Fruit fly (Drosophila melanogaster) whole organism, embryonic: ENCODE results near the gene CG42876.

ENCODE experiments used
- Asciz ChIP-seq: fragments of 200-800 bp; sonication (Bioruptor generic); optimal IDR thresholded peaks from 2 replicates; lab custom pipeline; 2017; ENCODE audit warnings: missing biosample characterization, mild to moderate bottlenecking, missing genetic modification characterization, missing genetic modification reagents
- BtbVII ChIP-seq: fragments of 200-800 bp; sonication (Bioruptor generic); optimal IDR thresholded peaks from 3 replicates; lab custom pipeline; 2017; ENCODE audit warnings: missing biosample characterization, mild to moderate bottlenecking, missing genetic modification characterization
- CG10267 ChIP-seq: fragments of 200-800 bp; sonication (Bioruptor generic); optimal IDR thresholded peaks from 2 replicates; lab custom pipeline; 2018; ENCODE audit warnings: missing biosample characterization, mild to moderate bottlenecking, missing genetic modification characterization, moderate library complexity
- CG10654 ChIP-seq: fragments of 200-800 bp; sonication (Bioruptor generic); optimal IDR thresholded peaks from 2 replicates; lab custom pipeline; 2016; ENCODE audit warnings: missing biosample characterization, missing genetic modification characterization
- CG10959 ChIP-seq: fragments of 200-800 bp; sonication (Bioruptor generic); IDR thresholded peaks from 2 replicates; pipeline ENCODE4 v1.3.6; 2022; ENCODE audit warnings: missing biosample characterization, missing genetic modification characterization
- CG12299 ChIP-seq: fragments of 200-800 bp; sonication (Bioruptor generic); optimal IDR thresholded peaks from 2 replicates; lab custom pipeline; 2018; ENCODE audit warnings: missing biosample characterization, mild to moderate bottlenecking, missing genetic modification characterization
- CG12391 ChIP-seq: fragments of 200-800 bp; sonication (Bioruptor generic); optimal IDR thresholded peaks from 3 replicates; lab custom pipeline; 2018; ENCODE audit warnings: missing biosample characterization, mild to moderate bottlenecking, missing genetic modification characterization, moderate library complexity
- CG13424 ChIP-seq: fragments of 200-800 bp; sonication (Bioruptor generic); optimal IDR thresholded peaks from 2 replicates; lab custom pipeline; 2019; ENCODE audit warnings: missing biosample characterization, mild to moderate bottlenecking, missing genetic modification characterization, moderate library complexity
- CG14667 ChIP-seq: fragments of 200-800 bp; sonication (Bioruptor generic); IDR thresholded peaks from 2 replicates; pipeline ENCODE4 v1.3.6; 2022; ENCODE audit warnings: missing biosample characterization, missing genetic modification characterization
- CG15479 ChIP-seq: fragments of 200-800 bp; sonication (Bioruptor generic); optimal IDR thresholded peaks from 3 replicates; lab custom pipeline; 2019; ENCODE audit warnings: missing biosample characterization, mild to moderate bottlenecking, missing genetic modification characterization, moderate library complexity
- CG15514 ChIP-seq: fragments of 200-800 bp; sonication (Bioruptor generic); optimal IDR thresholded peaks from 3 replicates; lab custom pipeline; 2017; ENCODE audit warnings: missing biosample characterization, missing genetic modification characterization, mild to moderate bottlenecking, moderate library complexity, missing genetic modification reagents
- CG1602 ChIP-seq: fragments of 200-800 bp; sonication (Bioruptor generic); optimal IDR thresholded peaks from 3 replicates; lab custom pipeline; 2016; ENCODE audit warnings: missing biosample characterization, missing genetic modification characterization
- CG1603 ChIP-seq: fragments of 200-800 bp; sonication (Bioruptor generic); optimal IDR thresholded peaks from 2 replicates; lab custom pipeline; 2019; ENCODE audit warnings: missing biosample characterization, mild to moderate bottlenecking, missing genetic modification characterization, moderate library complexity
- CG16779 ChIP-seq: fragments of 200-800 bp; sonication (Bioruptor generic); IDR thresholded peaks from 2 replicates; pipeline ENCODE4 v1.3.6; 2022; ENCODE audit warnings: missing biosample characterization, missing genetic modification characterization
- CG16863 ChIP-seq: fragments of 200-800 bp; sonication (Bioruptor generic); optimal IDR thresholded peaks from 3 replicates; lab custom pipeline; 2016; ENCODE audit warnings: missing biosample characterization, missing genetic modification characterization
- CG17568 ChIP-seq: fragments of 200-800 bp; sonication (Bioruptor generic); optimal IDR thresholded peaks from 2 replicates; lab custom pipeline; 2018; ENCODE audit warnings: missing biosample characterization, mild to moderate bottlenecking, missing genetic modification characterization, moderate library complexity
- CG2678 ChIP-seq: fragments of 200-800 bp; sonication (Bioruptor generic); optimal IDR thresholded peaks from 3 replicates; lab custom pipeline; 2019; ENCODE audit warnings: missing biosample characterization, mild to moderate bottlenecking, missing genetic modification characterization, moderate library complexity
- CG30403 ChIP-seq: fragments of 200-800 bp; sonication (Bioruptor generic); optimal IDR thresholded peaks from 3 replicates; lab custom pipeline; 2016; ENCODE audit warnings: missing biosample characterization, missing genetic modification characterization
- CG31388 ChIP-seq: fragments of 200-800 bp; sonication (Bioruptor generic); optimal IDR thresholded peaks from 2 replicates; lab custom pipeline; 2016; ENCODE audit warnings: missing biosample characterization, missing genetic modification characterization
- CG3726 ChIP-seq: fragments of 200-800 bp; sonication (Bioruptor generic); IDR thresholded peaks from 3 replicates; pipeline ENCODE4, ENCODE4 v1.3.6; 2022; ENCODE audit warnings: missing biosample characterization, missing genetic modification characterization
- CG7963 ChIP-seq: fragments of 200-800 bp; sonication (Bioruptor generic); IDR thresholded peaks from 3 replicates; pipeline ENCODE4 v1.3.6; 2022; ENCODE audit warnings: missing biosample characterization, missing genetic modification characterization; ENCODE audit not compliant: partially characterized antibody
- CG8281 ChIP-seq: fragments of 200-800 bp; sonication (Bioruptor generic); optimal IDR thresholded peaks from 2 replicates; lab custom pipeline; 2018; ENCODE audit warnings: missing biosample characterization, mild to moderate bottlenecking, missing genetic modification characterization, moderate library complexity
- D ChIP-seq, 2 experiments: fragments of 200-800 bp in 1 of 2; fragments of >200 bp in 1 of 2; sonication (Bioruptor generic) in 1 of 2; optimal IDR thresholded peaks; 2 replicates in 1 of 2; 3 replicates in 1 of 2; lab custom pipeline; 2017; ENCODE audit warnings: mild to moderate bottlenecking in 1 of 2, missing biosample characterization in 1 of 2, missing genetic modification characterization in 1 of 2, missing genetic modification reagents in 1 of 2
- Dad ChIP-seq: fragments of 200-800 bp; sonication (Bioruptor generic); optimal IDR thresholded peaks from 3 replicates; lab custom pipeline; 2016; ENCODE audit warnings: missing biosample characterization, missing genetic modification characterization
- Dek ChIP-seq: fragments of 200-800 bp; sonication (Bioruptor generic); optimal IDR thresholded peaks from 3 replicates; lab custom pipeline; 2019; ENCODE audit warnings: missing biosample characterization, mild to moderate bottlenecking, missing genetic modification characterization, moderate library complexity
- Dll ChIP-seq: fragments of 200-800 bp; sonication (Bioruptor generic); IDR thresholded peaks from 4 replicates; pipeline ENCODE4 v1.3.6; 2022; ENCODE audit warnings: missing biosample characterization, missing genetic modification characterization; ENCODE audit not compliant: partially characterized antibody
- Elba2 ChIP-seq: fragments of 200-800 bp; sonication (Bioruptor generic); optimal IDR thresholded peaks from 3 replicates; lab custom pipeline; 2016; ENCODE audit warnings: missing biosample characterization, missing genetic modification characterization
- Gug ChIP-seq: fragments of 200-800 bp; sonication (Bioruptor generic); IDR thresholded peaks from 4 replicates; pipeline ENCODE4 v1.3.6; 2022; ENCODE audit warnings: missing biosample characterization, missing genetic modification characterization
- Hsf ChIP-seq: fragments of 200-800 bp; sonication (Bioruptor generic); optimal IDR thresholded peaks from 3 replicates; lab custom pipeline; 2016; ENCODE audit warnings: missing biosample characterization, missing genetic modification characterization
- Med ChIP-seq: fragments of 200-800 bp; sonication (Bioruptor generic); peaks from one replicate; lab custom pipeline; 2016; ENCODE audit warnings: missing biosample characterization, missing genetic modification characterization, mild to moderate bottlenecking, inconsistent platforms, moderate library complexity
- Stat92E ChIP-seq, 3 experiments: fragments of >200 bp in 2 of 3; fragments of 200-800 bp in 1 of 3; sonication (Bioruptor generic) in 1 of 3; optimal IDR thresholded peaks; 2 replicates each; lab custom pipeline; 2017 to 2019; ENCODE audit warnings: missing biosample characterization in 3 of 3, missing genetic modification characterization in 3 of 3, mild to moderate bottlenecking in 1 of 3, moderate library complexity in 1 of 3
- bowl ChIP-seq: fragments of 200-800 bp; sonication (Bioruptor generic); IDR thresholded peaks from 2 replicates; pipeline ENCODE4 v1.3.6; 2022; ENCODE audit warnings: missing biosample characterization, missing genetic modification characterization
- corto ChIP-seq: fragments of 200-800 bp; sonication (Bioruptor generic); optimal IDR thresholded peaks from 2 replicates; lab custom pipeline; 2016; ENCODE audit warnings: missing biosample characterization, mild to moderate bottlenecking, missing genetic modification characterization, moderate library complexity
- croc ChIP-seq: fragments of 200-800 bp; sonication (Bioruptor generic); conservative IDR thresholded peaks from 3 replicates; pipeline ENCODE4 v1.3.6; 2022; ENCODE audit warnings: missing biosample characterization, missing genetic modification characterization
- crp ChIP-seq, 2 experiments: fragments of 200-800 bp; sonication (Bioruptor generic); optimal IDR thresholded peaks; 2 replicates in 1 of 2; 3 replicates in 1 of 2; lab custom pipeline; 2017; ENCODE audit warnings: missing biosample characterization in 2 of 2, missing genetic modification characterization in 2 of 2, mild to moderate bottlenecking in 1 of 2, moderate library complexity in 1 of 2
- cwo ChIP-seq: fragments of 200-800 bp; sonication (Bioruptor generic); optimal IDR thresholded peaks from 3 replicates; lab custom pipeline; 2017; ENCODE audit warnings: missing biosample characterization, missing genetic modification characterization, mild to moderate bottlenecking, moderate library complexity, missing genetic modification reagents
- esg ChIP-seq: fragments of 200-800 bp; sonication (Bioruptor generic); conservative IDR thresholded peaks from 2 replicates; pipeline ENCODE4 v1.3.6; 2022; ENCODE audit warnings: missing biosample characterization, missing genetic modification characterization
- fd64A ChIP-seq: fragments of 200-800 bp; sonication (Bioruptor generic); optimal IDR thresholded peaks from 3 replicates; lab custom pipeline; 2018; ENCODE audit warnings: missing biosample characterization, mild to moderate bottlenecking, missing genetic modification characterization
- gcm2 ChIP-seq: fragments of 200-800 bp; sonication (Bioruptor generic); optimal IDR thresholded peaks from 2 replicates; lab custom pipeline; 2016; ENCODE audit warnings: missing biosample characterization, missing genetic modification characterization
- grau ChIP-seq: fragments of 200-800 bp; optimal IDR thresholded peaks from 3 replicates; lab custom pipeline; 2019; ENCODE audit warnings: missing biosample characterization, mild to moderate bottlenecking, missing genetic modification characterization, moderate library complexity
- gsb-n ChIP-seq: fragments of 200-800 bp; sonication (Bioruptor generic); optimal IDR thresholded peaks from 3 replicates; lab custom pipeline; 2018; ENCODE audit warnings: missing biosample characterization, mild to moderate bottlenecking, missing genetic modification characterization
- hbn ChIP-seq: fragments of 200-800 bp; sonication (Bioruptor generic); IDR thresholded peaks from 2 replicates; pipeline ENCODE4 v1.3.6; 2022; ENCODE audit warnings: missing biosample characterization, missing genetic modification characterization; ENCODE audit not compliant: partially characterized antibody
- inv ChIP-seq: fragments of 200-800 bp; sonication (Bioruptor generic); IDR thresholded peaks from 2 replicates; pipeline ENCODE4 v1.3.6; 2022; ENCODE audit warnings: missing biosample characterization, missing genetic modification characterization; ENCODE audit not compliant: partially characterized antibody
- onecut ChIP-seq: fragments of 200-800 bp; sonication (Bioruptor generic); IDR thresholded peaks from 2 replicates; pipeline ENCODE4 v1.3.6; 2022; ENCODE audit warnings: missing biosample characterization, missing genetic modification characterization
- sd ChIP-seq: fragments of 200-800 bp; sonication (Bioruptor generic); optimal IDR thresholded peaks from 3 replicates; lab custom pipeline; 2018; ENCODE audit warnings: missing biosample characterization, mild to moderate bottlenecking, missing genetic modification characterization, moderate library complexity
- sens ChIP-seq: fragments of 200-800 bp; sonication (Bioruptor generic); peaks from one replicate; lab custom pipeline; 2016; ENCODE audit warnings: missing biosample characterization, missing genetic modification characterization

The CG42876 gene

DNA sequence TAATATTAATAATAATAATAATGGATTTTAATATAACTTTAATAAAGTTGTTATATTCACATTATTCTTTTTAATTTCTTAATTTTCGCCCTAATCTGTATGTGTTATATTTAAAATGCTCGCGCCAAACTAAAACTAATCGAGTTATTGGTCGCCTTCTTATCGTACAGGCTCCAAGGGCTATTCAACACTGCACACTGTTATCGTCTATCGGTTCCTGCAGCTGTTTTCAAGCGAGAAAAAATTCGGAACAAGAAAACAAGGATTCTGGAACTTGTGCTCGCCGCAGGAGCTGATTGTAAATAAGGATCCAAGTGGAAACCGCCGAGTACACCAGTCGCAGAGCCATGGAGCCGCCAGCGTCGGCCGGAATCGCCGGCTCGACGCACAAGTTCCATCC, 47.9 kb downstream of the CG42876 start, which contains the start of gene CG3793 (continued):
- TF ChIP-seq CG1603 (tag; lab: Kevin White, UChicago), result peak; percentile 21
- no peak for TF ChIP-seq Dek (tag; lab: Kevin White, UChicago)
- peak; percentile 69 for TF ChIP-seq CG7963 (GFP tag; lab: Robert Waterston, UW)
- TF ChIP-seq inv (GFP tag; lab: Robert Waterston, UW), result 0 out of 2 replicates have a peak, but pooled peaks have one; percentile 26
- no peak for TF ChIP-seq CG16863 (GFP tag; lab: Kevin White, UChicago)
- no peak for TF ChIP-seq CG14667
- no peak for TF ChIP-seq Asciz (GFP tag; lab: Kevin White, UChicago)
- TF ChIP-seq Hsf (GFP tag; lab: Kevin White, UChicago), result no peak
- TF ChIP-seq CG2678 (tag; lab: Kevin White, UChicago), result no peak
- TF ChIP-seq Gug (GFP tag; lab: Robert Waterston, UW), result no peak
- no peak for TF ChIP-seq cwo (GFP tag; lab: Kevin White, UChicago)
- no peak for TF ChIP-seq croc (GFP tag; lab: Robert Waterston, UW)
- TF ChIP-seq CG13424, result no peak
- no peak for TF ChIP-seq grau (tag; lab: Kevin White, UChicago)
- no peak for TF ChIP-seq Dad (GFP tag; lab: Kevin White, UChicago)
- TF ChIP-seq sd (tag; lab: Kevin White, UChicago), result no peak
- no peak for TF ChIP-seq CG10654 (GFP tag; lab: Kevin White, UChicago)
- no peak for TF ChIP-seq CG31388
- TF ChIP-seq CG1602 (GFP tag; lab: Kevin White, UChicago), result no peak
- TF ChIP-seq CG15479, result no peak
- peak; percentile 81 for TF ChIP-seq CG15514 (GFP tag; lab: Kevin White, UChicago)
- no peak for TF ChIP-seq gcm2 (GFP tag; lab: Kevin White, UChicago)
- TF ChIP-seq bowl (GFP tag; lab: Robert Waterston, UW), result no peak
- no peak for TF ChIP-seq CG17568 (GFP tag; lab: Kevin White, UChicago)
- TF ChIP-seq esg (GFP tag; lab: Robert Waterston, UW), result no peak
- no peak for TF ChIP-seq fd64A (GFP tag; lab: Kevin White, UChicago)
- TF ChIP-seq CG30403 (GFP tag; lab: Kevin White, UChicago), result no peak
- TF ChIP-seq CG3726 (GFP tag; lab: Robert Waterston, UW), result no peak
- peak; percentile 92 for TF ChIP-seq CG10267
- peak in 1 of 2 experiments; percentile 83 for TF ChIP-seq crp (GFP tag; optimal IDR thresholded peaks at IDR 0.05; lab: Kevin White, UChicago)
- peak; percentile 55; the same call in 1 of the 4 replicates for TF ChIP-seq Dll
- no peak for TF ChIP-seq BtbVII (GFP tag; lab: Kevin White, UChicago)
- peak; percentile 45 for TF ChIP-seq hbn (GFP tag; lab: Robert Waterston, UW)
- TF ChIP-seq CG10959 (GFP tag; lab: Robert Waterston, UW), result no peak
- TF ChIP-seq onecut (GFP tag; lab: Robert Waterston, UW), result no peak; the same call in 1 of the 2 replicates
- TF ChIP-seq Stat92E (GFP tag; optimal IDR thresholded peaks at IDR 0.05; lab: Kevin White, UChicago), result no peak
- TF ChIP-seq gsb-n (tag; lab: Kevin White, UChicago), result no peak
- TF ChIP-seq CG12299, result no peak
- TF ChIP-seq CG12391 (tag; lab: Kevin White, UChicago), result no peak

DNA sequence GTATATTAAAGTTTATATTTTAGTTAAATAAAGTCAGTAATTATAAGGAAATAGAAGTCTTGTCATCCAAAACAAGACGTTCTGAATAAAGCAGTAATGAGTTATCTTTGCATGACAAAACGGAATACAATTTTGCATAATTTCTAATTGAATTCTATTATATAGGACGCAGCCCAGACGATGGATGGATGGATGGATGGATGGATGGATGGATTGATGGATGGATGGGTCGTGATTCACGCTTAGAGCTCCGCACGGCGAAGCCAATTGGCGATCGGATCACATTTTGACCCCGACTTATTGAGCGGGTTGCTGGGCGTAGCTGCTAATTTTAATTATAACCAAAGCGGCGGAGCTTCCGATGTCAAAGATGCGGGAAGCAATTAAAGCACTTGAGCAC, 48.5 kb downstream of the CG42876 start:
- TF ChIP-seq D (optimal IDR thresholded peaks at IDR 0.05; lab: Kevin White, UChicago) (no peak), D (GFP tag; optimal IDR thresholded peaks at IDR 0.05; lab: Kevin White, UChicago) (no peak), CG16779 (GFP tag; lab: Robert Waterston, UW) (peak; percentile 34; the same call in 1 of the 2 replicates), corto (no peak), CG8281 (tag; lab: Kevin White, UChicago) (peak; percentile 98), Elba2 (GFP tag; lab: Kevin White, UChicago) (peak; percentile 45), sens (GFP tag; lab: Kevin White, UChicago) (peak; percentile 59), Med (GFP tag; lab: Kevin White, UChicago) (peak; percentile 25)
